Worm (Caenorhabditis elegans) whole organism, L4 larva: Measurements from ENCODE around the gene F59A6.3.
A peak's percentile ranks its signal among the peaks of the same experiment; 100 is the strongest.

Experiments used
- F10B5.3 ChIP-seq: sonication (generic microtip); optimal IDR thresholded peaks from 2 replicates; lab custom pipeline; 2016; ENCODE audit warnings: mild to moderate bottlenecking, missing genetic modification characterization, missing compliant biosample characterization
- ZK546.5 ChIP-seq, 2 experiments: sonication (generic microtip); optimal IDR thresholded peaks; 2 replicates each; lab custom pipeline; 2017; ENCODE audit warnings: missing biosample characterization in 2 of 2, missing genetic modification characterization in 2 of 2
- arid-1 ChIP-seq: fragments of 200-800 bp; sonication (Bioruptor generic); conservative IDR thresholded peaks from 2 replicates; pipeline ENCODE4 v1.3.6; 2022; ENCODE audit warnings: missing genetic modification reagents, missing genetic modification characterization, missing compliant biosample characterization
- ceh-20 ChIP-seq: fragments of 200-800 bp; sonication (Bioruptor generic); IDR thresholded peaks from 2 replicates; pipeline ENCODE4 v1.3.6; 2022; ENCODE audit warnings: missing genetic modification reagents, missing genetic modification characterization, missing compliant biosample characterization
- ceh-28 ChIP-seq: fragments of 150-350 bp; optimal IDR thresholded peaks from 2 replicates; lab custom pipeline; 2014; ENCODE audit warnings: missing biosample characterization, missing genetic modification reagents, missing genetic modification characterization
- ceh-32 ChIP-seq: sonication (generic microtip); optimal IDR thresholded peaks from 2 replicates; lab custom pipeline; 2016; ENCODE audit warnings: mild to moderate bottlenecking, missing genetic modification characterization, missing compliant biosample characterization; ENCODE audit not compliant: poor library complexity
- ces-1 ChIP-seq: fragments of 150-350 bp; sonication (generic microtip); optimal IDR thresholded peaks from 4 replicates; lab custom pipeline; 2014; ENCODE audit warnings: missing biosample characterization, missing genetic modification reagents, missing genetic modification characterization
- cey-2 ChIP-seq: sonication (generic microtip); optimal IDR thresholded peaks from 3 replicates; lab custom pipeline; 2017; ENCODE audit warnings: missing genetic modification characterization, mild to moderate bottlenecking, missing compliant biosample characterization, antibody characterized with exemption, borderline replicate concordance; ENCODE audit not compliant: insufficient read depth
- ctbp-1 ChIP-seq: fragments of 200-800 bp; sonication (Bioruptor generic); IDR thresholded peaks from 2 replicates; pipeline ENCODE4 v1.3.6; 2022; ENCODE audit warnings: missing genetic modification reagents, missing genetic modification characterization, missing compliant biosample characterization
- dmd-6 ChIP-seq: fragments of 200-800 bp; sonication (Bioruptor generic); IDR thresholded peaks from 2 replicates; pipeline ENCODE4 v1.3.6; 2022; ENCODE audit warnings: missing genetic modification reagents, missing genetic modification characterization, missing compliant biosample characterization
- dmd-8 ChIP-seq: fragments of 200-800 bp; sonication (Bioruptor generic); IDR thresholded peaks from 2 replicates; pipeline ENCODE4 v1.3.6; 2022; ENCODE audit warnings: missing genetic modification characterization, missing compliant biosample characterization
- dpl-1 ChIP-seq: fragments of 150-350 bp; optimal IDR thresholded peaks from 2 replicates; lab custom pipeline; 2014; ENCODE audit warnings: missing biosample characterization, missing genetic modification reagents, missing genetic modification characterization
- egl-43 ChIP-seq: fragments of 200-800 bp; sonication (Bioruptor generic); IDR thresholded peaks from 2 replicates; pipeline ENCODE4 v1.3.6; 2022; ENCODE audit warnings: missing genetic modification reagents, missing genetic modification characterization, missing compliant biosample characterization
- fkh-10 ChIP-seq: fragments of 150-350 bp; optimal IDR thresholded peaks from 2 replicates; lab custom pipeline; 2014; ENCODE audit warnings: missing biosample characterization, missing genetic modification reagents, missing genetic modification characterization
- fos-1 ChIP-seq: fragments of 150-350 bp; optimal IDR thresholded peaks from 2 replicates; lab custom pipeline; 2014; ENCODE audit warnings: missing biosample characterization, missing genetic modification characterization
- hlh-30 ChIP-seq: sonication (generic microtip); optimal IDR thresholded peaks from 2 replicates; lab custom pipeline; 2017; ENCODE audit warnings: antibody characterized with exemption, mild to moderate bottlenecking, missing genetic modification characterization, missing compliant biosample characterization; ENCODE audit not compliant: insufficient read depth
- lin-38 ChIP-seq: fragments of 200-800 bp; sonication (Bioruptor generic); IDR thresholded peaks from 2 replicates; pipeline ENCODE4 v1.3.6; 2022; ENCODE audit warnings: missing genetic modification reagents, missing genetic modification characterization, missing compliant biosample characterization
- lsy-2 ChIP-seq, 2 experiments: fragments of 150-350 bp in 1 of 2; sonication (generic microtip) in 1 of 2; optimal IDR thresholded peaks; 2 replicates each; lab custom pipeline; 2014 to 2017; ENCODE audit warnings: missing biosample characterization in 2 of 2, missing genetic modification characterization in 2 of 2
- mdl-1 ChIP-seq, 2 experiments: fragments of 150-350 bp in 1 of 2; sonication (generic microtip) in 1 of 2; optimal IDR thresholded peaks; 2 replicates each; lab custom pipeline; 2014 to 2017; ENCODE audit warnings: missing biosample characterization in 2 of 2, missing genetic modification characterization in 2 of 2
- mep-1 ChIP-seq: fragments of 150-350 bp; sonication (generic microtip); optimal IDR thresholded peaks from 3 replicates; lab custom pipeline; 2014; ENCODE audit warnings: missing biosample characterization, missing genetic modification characterization
- mes-2 ChIP-seq: sonication (generic microtip); optimal IDR thresholded peaks from 2 replicates; lab custom pipeline; 2016; ENCODE audit warnings: missing genotype, mild to moderate bottlenecking, missing genetic modification characterization, missing compliant biosample characterization; ENCODE audit not compliant: poor library complexity, severe bottlenecking
- nhr-102 ChIP-seq: sonication (generic microtip); optimal IDR thresholded peaks from 2 replicates; lab custom pipeline; 2016; ENCODE audit warnings: mild to moderate bottlenecking, missing genetic modification characterization, moderate library complexity, missing compliant biosample characterization
- nhr-11 ChIP-seq: fragments of 150-350 bp; optimal IDR thresholded peaks from 2 replicates; lab custom pipeline; 2014; ENCODE audit warnings: missing biosample characterization, missing genetic modification characterization
- rbr-2 ChIP-seq: sonication (generic microtip); optimal IDR thresholded peaks from 2 replicates; lab custom pipeline; 2016; ENCODE audit warnings: missing genotype, missing genetic modification characterization, missing compliant biosample characterization
- saeg-2 ChIP-seq: fragments of 200-800 bp; sonication (Bioruptor generic); IDR thresholded peaks from 2 replicates; pipeline ENCODE4 v1.3.6; 2022; ENCODE audit warnings: missing genetic modification reagents, missing genetic modification characterization, missing compliant biosample characterization
- snpc-1.2 ChIP-seq: fragments of 200-800 bp; sonication (Bioruptor generic); IDR thresholded peaks from 2 replicates; pipeline ENCODE4 v1.3.6; 2022; ENCODE audit warnings: missing genetic modification reagents, missing genetic modification characterization, missing compliant biosample characterization
- spr-3 ChIP-seq: fragments of 200-800 bp; sonication (Bioruptor generic); optimal IDR thresholded peaks from 2 replicates; lab custom pipeline; 2018; ENCODE audit warnings: mild to moderate bottlenecking, missing genetic modification characterization, missing compliant biosample characterization
- unc-62 ChIP-seq, 3 experiments: fragments of 150-350 bp in 1 of 3; sonication (generic microtip); optimal IDR thresholded peaks in 2 of 3; peaks in 1 of 3; 1 replicate in 1 of 3; 2 replicates in 2 of 3; lab custom pipeline; 2014 to 2017; ENCODE audit warnings: missing biosample characterization in 3 of 3, missing genetic modification characterization in 3 of 3, missing genetic modification reagents in 3 of 3, missing genotype in 1 of 3
- ztf-11 ChIP-seq: fragments of 150-350 bp; optimal IDR thresholded peaks from 2 replicates; lab custom pipeline; 2014; ENCODE audit warnings: missing biosample characterization, missing genetic modification characterization

The F59A6.3 gene

DNA sequence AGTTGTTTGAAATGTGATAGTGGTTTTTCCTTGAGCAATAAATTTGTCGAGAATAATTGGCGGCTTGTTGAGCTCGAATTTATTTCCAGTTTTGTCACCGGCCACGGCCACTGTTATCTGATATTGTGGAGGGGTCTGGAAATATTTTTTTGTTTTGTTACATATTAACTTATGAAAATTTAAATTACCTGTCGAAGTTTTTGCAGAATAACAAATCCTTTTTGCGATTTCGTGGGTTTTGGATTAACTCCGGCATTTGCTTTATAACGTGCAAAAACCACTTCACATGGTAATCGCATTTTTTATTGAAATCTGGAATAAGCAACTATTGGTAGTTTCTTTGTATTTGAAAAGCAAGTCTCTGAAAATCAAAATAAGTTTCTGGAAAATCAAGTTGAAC lies 28.0 kb downstream of the F59A6.3 start, which contains the start of gene lrr-1:
Gene lrr-1, minus strand, starts transcription at position 312 of the 400 bp plus-strand sequence.
- TF ChIP-seq ceh-32 (no peak), arid-1 (0 out of 2 replicates have a peak, but pooled peaks have one; percentile 29), unc-62 (GFP tag; optimal IDR thresholded peaks at IDR 0.05 in 1 of 2; lab: Kevin White, UChicago) (peak in 1 of 2 experiments; percentile 85), unc-62 (tag; optimal IDR thresholded peaks at IDR 0.05; lab: Kevin White, UChicago) (no peak), ceh-28 (tag; lab: Kevin White, UChicago) (no peak)
- TF ChIP-seq, all 104 proteins: peak for 2

DNA sequence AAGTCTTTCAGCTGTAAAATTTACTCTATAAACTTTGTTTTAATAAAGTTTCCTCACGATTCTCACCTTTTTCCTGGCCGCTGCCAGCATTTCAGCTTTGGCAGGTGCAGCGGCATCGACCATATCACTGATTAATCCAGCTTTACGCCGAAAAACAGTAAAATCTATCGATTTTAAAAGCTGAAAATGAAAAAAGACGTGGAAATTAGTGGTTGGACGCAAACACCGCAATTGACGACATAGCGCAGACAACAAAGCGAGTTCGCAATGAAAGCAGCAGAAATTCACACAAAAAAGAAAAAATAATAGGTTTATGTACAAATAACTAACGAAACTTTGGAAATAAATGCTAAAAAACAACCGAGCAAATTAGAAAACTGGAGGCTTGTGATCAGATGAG lies 31.8 kb downstream of the F59A6.3 start, which contains the start of gene golg-2:
Gene golg-2, minus strand, starts transcription at position 180 of the 400 bp plus-strand sequence.
- 0 out of 2 replicates have a peak, but pooled peaks have one; percentile 3 for TF ChIP-seq snpc-1.2 (GFP tag; lab: Robert Waterston, UW)
- peak in 1 of 2 experiments; percentile 40 for TF ChIP-seq lsy-2 (tag; optimal IDR thresholded peaks at IDR 0.05; lab: Kevin White, UChicago)
- peak; percentile 21 for TF ChIP-seq dpl-1 (GFP tag; lab: Kevin White, UChicago)
- no peak for TF ChIP-seq ctbp-1
- TF ChIP-seq lin-38 (GFP tag; lab: Robert Waterston, UW) = peak; percentile 33
- no peak for TF ChIP-seq mes-2 (tag; lab: Kevin White, UChicago)

DNA sequence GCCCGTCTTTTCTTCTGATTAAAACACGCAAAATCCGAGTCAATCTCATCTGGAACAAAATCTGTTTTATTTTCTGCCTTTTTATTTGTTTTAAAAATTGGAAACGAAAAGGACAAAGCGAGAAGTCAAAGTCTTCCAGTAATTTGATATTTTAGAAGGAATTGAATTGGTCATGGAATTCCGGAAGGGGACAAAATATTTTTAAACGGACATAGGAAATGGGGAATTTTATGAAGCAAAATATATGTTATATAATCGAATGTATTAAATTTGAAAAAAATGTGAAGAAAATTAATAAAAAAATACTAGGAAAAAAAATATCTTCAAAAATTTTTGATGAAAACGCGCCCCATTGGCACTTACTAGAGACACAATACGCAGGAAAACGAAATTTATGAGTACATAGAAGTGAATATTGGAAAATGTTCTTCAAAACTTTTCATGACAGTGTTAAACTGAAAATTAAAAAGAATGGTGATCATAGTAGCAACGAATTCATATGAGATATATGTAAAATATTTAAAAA lies 32.6 kb downstream of the F59A6.3 start, which contains the start of gene F33G12.7:
Gene F33G12.7, minus strand, starts transcription at position 51 of the 526 bp plus-strand sequence.
- no peak for TF ChIP-seq dmd-8 (GFP tag; lab: Robert Waterston, UW)
- peak in 1 of 2 experiments; percentile 33 for TF ChIP-seq lsy-2 (tag; optimal IDR thresholded peaks at IDR 0.05; lab: Kevin White, UChicago)
- TF ChIP-seq ztf-11 (tag; lab: Kevin White, UChicago) = no peak
- peak; percentile 31; the same call in 1 of the 2 replicates for TF ChIP-seq lin-38 (GFP tag; lab: Robert Waterston, UW)

DNA sequence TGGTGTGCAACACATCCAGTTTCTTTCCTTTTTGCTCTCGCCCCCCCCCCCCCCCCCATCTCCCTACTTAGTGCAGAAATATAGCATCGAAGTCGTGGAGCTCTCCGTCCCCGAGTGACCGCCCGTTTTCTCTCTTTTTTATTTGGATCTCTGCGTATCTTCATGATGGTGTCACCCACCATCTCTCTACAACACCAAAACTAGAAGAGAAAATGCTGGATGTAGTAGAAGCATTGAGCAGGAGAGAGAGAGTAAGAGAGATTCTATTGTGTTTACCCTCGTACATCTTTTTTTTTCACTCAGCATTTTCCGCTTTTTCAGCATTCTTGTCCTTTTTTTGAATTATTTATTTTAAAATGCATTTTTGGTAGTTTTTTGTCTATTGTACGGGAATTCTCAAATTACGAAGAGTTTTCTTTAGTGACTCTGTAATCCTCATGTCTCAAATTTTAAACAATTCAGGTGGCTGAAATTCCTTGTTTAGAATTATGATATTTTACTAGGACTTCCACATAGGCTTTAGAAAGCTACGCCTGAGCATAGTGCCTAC lies 34.3 kb downstream of the F59A6.3 start:
- TF ChIP-seq nhr-102 (tag; lab: Kevin White, UChicago) (no peak), lsy-2 (tag; optimal IDR thresholded peaks at IDR 0.05; lab: Kevin White, UChicago) (peak in 1 of 2 experiments; percentile 38), egl-43 (GFP tag; lab: Robert Waterston, UW) (no peak), dpl-1 (GFP tag; lab: Kevin White, UChicago) (no peak), saeg-2 (no peak), lin-38 (GFP tag; lab: Robert Waterston, UW) (no peak), F10B5.3 (no peak), rbr-2 (no peak), hlh-30 (tag; lab: Kevin White, UChicago) (no peak), dmd-6 (no peak), ceh-32 (no peak), mep-1 (tag; lab: Kevin White, UChicago) (no peak), fkh-10 (GFP tag; lab: Kevin White, UChicago) (peak; percentile 9), cey-2 (tag; lab: Kevin White, UChicago) (no peak), ceh-20 (GFP tag; lab: Robert Waterston, UW) (no peak), fos-1 (no peak), ZK546.5 (tag; optimal IDR thresholded peaks at IDR 0.05; lab: Kevin White, UChicago) (no peak), unc-62 (GFP tag; optimal IDR thresholded peaks at IDR 0.05 in 1 of 2; lab: Kevin White, UChicago) (peak in 1 of 2 experiments; percentile 85), unc-62 (tag; optimal IDR thresholded peaks at IDR 0.05; lab: Kevin White, UChicago) (no peak)

DNA sequence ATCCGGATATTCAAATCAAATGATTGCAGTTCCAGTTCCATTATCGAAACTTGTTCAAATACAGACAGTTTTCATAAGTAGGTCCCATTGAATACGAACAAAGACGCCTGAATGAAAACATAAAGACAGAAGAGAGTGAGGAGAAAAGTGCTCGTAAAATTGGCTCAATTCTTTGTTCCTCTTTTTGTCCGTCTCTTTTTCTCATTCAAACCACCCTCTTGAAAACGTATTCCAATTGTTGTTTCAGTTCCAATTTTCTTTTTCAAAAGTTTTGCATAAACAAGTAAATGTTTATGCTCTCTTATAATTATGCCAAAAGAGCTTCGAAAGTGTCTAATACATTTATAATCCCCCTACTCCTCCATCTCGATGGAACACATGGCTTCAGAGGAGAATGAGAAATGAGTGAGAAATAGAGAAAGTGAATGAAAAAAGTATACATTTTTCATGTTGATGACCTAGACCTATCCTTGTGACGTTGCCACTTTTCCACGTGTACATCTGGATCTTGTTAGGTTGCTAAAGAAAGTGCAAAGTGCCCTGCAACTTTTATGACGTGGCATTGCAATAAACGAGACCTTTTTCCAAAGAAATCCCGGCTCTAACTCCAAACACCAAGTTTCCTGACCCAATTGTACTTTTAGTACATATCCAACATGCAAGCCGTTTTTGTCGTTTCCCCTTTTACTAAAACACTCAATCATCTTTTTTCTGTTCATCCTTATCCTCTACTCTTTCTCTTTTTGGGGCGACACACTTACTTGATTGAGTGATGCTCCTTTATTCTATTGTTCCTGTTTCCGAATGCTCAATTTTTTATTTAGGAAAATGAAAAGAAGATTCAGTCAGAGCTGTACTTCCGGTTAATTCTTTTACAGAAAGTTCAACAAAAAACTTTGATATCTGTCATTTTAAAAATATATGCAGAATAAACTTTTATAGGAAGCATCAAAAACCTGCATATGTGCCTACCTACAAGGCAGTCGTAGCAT lies 38.4 kb downstream of the F59A6.3 start:
- TF ChIP-seq hlh-30 (tag; lab: Kevin White, UChicago) (peak; percentile 51), ZK546.5 (tag; optimal IDR thresholded peaks at IDR 0.05; lab: Kevin White, UChicago) (no peak), mdl-1 (tag; optimal IDR thresholded peaks at IDR 0.05; lab: Kevin White, UChicago) (peak in 1 of 2 experiments; percentile 18), unc-62 (GFP tag; optimal IDR thresholded peaks at IDR 0.05 in 1 of 2; lab: Kevin White, UChicago) (peak in 1 of 2 experiments; percentile 81), unc-62 (tag; optimal IDR thresholded peaks at IDR 0.05; lab: Kevin White, UChicago) (no peak), nhr-11 (tag; lab: Kevin White, UChicago) (no peak), lsy-2 (tag; optimal IDR thresholded peaks at IDR 0.05; lab: Kevin White, UChicago) (peak in 1 of 2 experiments; percentile 22), fkh-10 (GFP tag; lab: Kevin White, UChicago) (peak; percentile 77), spr-3 (GFP tag; lab: Kevin White, UChicago) (no peak), ces-1 (peak; percentile 57)
- TF ChIP-seq, all 104 proteins: peak for 6
